Worm (Caenorhabditis elegans) whole organism, L2 larva: Measurements from ENCODE around the gene F01G10.4.

Source experiments
- fos-1 ChIP-seq: fragments of 150-350 bp; optimal IDR thresholded peaks from 2 replicates; lab custom pipeline; 2014; ENCODE audit warnings: missing biosample characterization, missing genetic modification characterization
- nhr-12 ChIP-seq: fragments of 150-350 bp; optimal IDR thresholded peaks from 2 replicates; lab custom pipeline; 2014; ENCODE audit warnings: missing biosample characterization, missing genetic modification characterization
- nhr-237 ChIP-seq: fragments of 150-350 bp; optimal IDR thresholded peaks from 2 replicates; lab custom pipeline; 2014; ENCODE audit warnings: missing biosample characterization, missing genetic modification characterization

DNA sequence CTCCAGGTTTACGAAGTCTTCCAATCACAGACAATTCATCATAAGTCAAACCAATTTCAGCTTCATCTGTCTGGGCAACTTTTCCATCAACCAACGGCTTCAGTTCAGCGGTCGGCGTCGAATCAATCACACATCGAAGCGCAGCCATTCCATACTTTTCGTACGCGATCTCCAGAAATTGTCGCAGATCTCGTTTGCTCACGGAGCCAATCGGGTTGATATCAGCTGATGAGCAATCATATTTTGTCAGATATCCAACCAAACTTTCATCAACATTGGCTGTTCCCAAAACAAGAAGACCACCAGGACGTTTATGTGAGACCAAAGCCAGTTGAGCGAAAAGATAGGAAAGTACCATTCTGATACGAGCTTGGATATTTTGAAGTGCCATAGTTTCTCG, 17.0 kb downstream of the F01G10.4 start:
- TF ChIP-seq nhr-12 (tag; lab: Kevin White, UChicago) (no peak), nhr-237 (tag; lab: Kevin White, UChicago) (no peak), fos-1 (tag; lab: Kevin White, UChicago) (no peak)
